Fruit fly (Drosophila melanogaster) whole organism, embryonic: ENCODE measurements around the gene CG1943.

ENCODE experiments used
- Adf1 ChIP-seq: fragments of 200-800 bp; sonication (Bioruptor generic); IDR thresholded peaks from 2 replicates; pipeline ENCODE4 v1.3.6; 2022; ENCODE audit warnings: missing biosample characterization, missing genetic modification characterization
- C15 ChIP-seq: fragments of 200-800 bp; sonication (Bioruptor generic); IDR thresholded peaks from 3 replicates; pipeline ENCODE4 v1.3.6; 2022; ENCODE audit warnings: missing biosample characterization, missing genetic modification characterization
- CG11504 ChIP-seq: fragments of 200-800 bp; sonication (Bioruptor generic); optimal IDR thresholded peaks from 3 replicates; lab custom pipeline; 2019; ENCODE audit warnings: missing biosample characterization, mild to moderate bottlenecking, missing genetic modification characterization, moderate library complexity
- CG12391 ChIP-seq: fragments of 200-800 bp; sonication (Bioruptor generic); optimal IDR thresholded peaks from 3 replicates; lab custom pipeline; 2018; ENCODE audit warnings: missing biosample characterization, mild to moderate bottlenecking, missing genetic modification characterization, moderate library complexity
- CG14667 ChIP-seq: fragments of 200-800 bp; sonication (Bioruptor generic); IDR thresholded peaks from 2 replicates; pipeline ENCODE4 v1.3.6; 2022; ENCODE audit warnings: missing biosample characterization, missing genetic modification characterization
- CG15269 ChIP-seq: fragments of 200-800 bp; sonication (Bioruptor generic); optimal IDR thresholded peaks from 2 replicates; lab custom pipeline; 2018; ENCODE audit warnings: missing biosample characterization, mild to moderate bottlenecking, missing genetic modification characterization, moderate library complexity
- CG17328 ChIP-seq: fragments of 200-800 bp; sonication (Bioruptor generic); IDR thresholded peaks from 2 replicates; pipeline ENCODE4 v1.3.6; 2022; ENCODE audit warnings: missing biosample characterization, missing genetic modification characterization
- CG17912 ChIP-seq: fragments of 200-800 bp; sonication (Bioruptor generic); optimal IDR thresholded peaks from 2 replicates; lab custom pipeline; 2018; ENCODE audit warnings: missing biosample characterization, mild to moderate bottlenecking, missing genetic modification characterization
- CG34224 ChIP-seq: fragments of 200-800 bp; sonication (Bioruptor generic); IDR thresholded peaks from 3 replicates; pipeline ENCODE4 v1.3.6; 2022; ENCODE audit warnings: missing biosample characterization, missing genetic modification characterization; ENCODE audit not compliant: partially characterized antibody
- CG5180 ChIP-seq: fragments of 200-800 bp; sonication (Bioruptor generic); optimal IDR thresholded peaks from 3 replicates; lab custom pipeline; 2017; ENCODE audit warnings: missing biosample characterization, missing genetic modification characterization, mild to moderate bottlenecking, moderate library complexity, missing genetic modification reagents
- CG6272 ChIP-seq: fragments of 200-800 bp; sonication (Bioruptor generic); IDR thresholded peaks from 2 replicates; pipeline ENCODE4 v1.3.6; 2022; ENCODE audit warnings: missing biosample characterization, missing genetic modification characterization
- CG7556 ChIP-seq: fragments of 200-800 bp; sonication (Bioruptor generic); optimal IDR thresholded peaks from 2 replicates; lab custom pipeline; 2017; ENCODE audit warnings: missing biosample characterization, mild to moderate bottlenecking, missing genetic modification characterization
- CG7928 ChIP-seq: fragments of 200-800 bp; sonication (Bioruptor generic); optimal IDR thresholded peaks from 2 replicates; lab custom pipeline; 2017; ENCODE audit warnings: missing biosample characterization, mild to moderate bottlenecking, missing genetic modification characterization
- CG8924 ChIP-seq: fragments of 200-800 bp; optimal IDR thresholded peaks from 3 replicates; lab custom pipeline; 2019; ENCODE audit warnings: missing biosample characterization, mild to moderate bottlenecking, missing genetic modification characterization, moderate library complexity
- CTCF ChIP-seq: fragments of 200-800 bp; sonication (Bioruptor generic); optimal IDR thresholded peaks from 2 replicates; lab custom pipeline; 2017; ENCODE audit warnings: missing biosample characterization, mild to moderate bottlenecking, missing genetic modification characterization, moderate library complexity
- CoRest ChIP-seq: fragments of 200-800 bp; sonication (Bioruptor generic); optimal IDR thresholded peaks from 3 replicates; lab custom pipeline; 2018; ENCODE audit warnings: missing biosample characterization, mild to moderate bottlenecking, missing genetic modification characterization, moderate library complexity
- D ChIP-seq, 2 experiments: fragments of 200-800 bp in 1 of 2; fragments of >200 bp in 1 of 2; sonication (Bioruptor generic) in 1 of 2; optimal IDR thresholded peaks; 2 replicates in 1 of 2; 3 replicates in 1 of 2; lab custom pipeline; 2017; ENCODE audit warnings: mild to moderate bottlenecking in 1 of 2, missing biosample characterization in 1 of 2, missing genetic modification characterization in 1 of 2, missing genetic modification reagents in 1 of 2
- Deaf1 ChIP-seq: fragments of 200-800 bp; optimal IDR thresholded peaks from 3 replicates; lab custom pipeline; 2019; ENCODE audit warnings: missing biosample characterization, mild to moderate bottlenecking, missing genetic modification characterization, moderate library complexity
- Doc3 ChIP-seq: fragments of 200-800 bp; sonication (Bioruptor generic); IDR thresholded peaks from 3 replicates; pipeline ENCODE4 v1.3.6; 2022; ENCODE audit warnings: missing biosample characterization, missing genetic modification characterization; ENCODE audit not compliant: partially characterized antibody
- Fer2 ChIP-seq: fragments of 200-800 bp; sonication (Bioruptor generic); optimal IDR thresholded peaks from 2 replicates; lab custom pipeline; 2018; ENCODE audit warnings: missing biosample characterization, mild to moderate bottlenecking, missing genetic modification characterization, moderate library complexity
- HmgZ ChIP-seq: fragments of 200-800 bp; sonication (Bioruptor generic); optimal IDR thresholded peaks from 2 replicates; lab custom pipeline; 2018; ENCODE audit warnings: missing biosample characterization, mild to moderate bottlenecking, missing genetic modification characterization
- Hr39 ChIP-seq: fragments of >200 bp; optimal IDR thresholded peaks from 2 replicates; lab custom pipeline; 2017
- Hsf ChIP-seq: fragments of 200-800 bp; sonication (Bioruptor generic); optimal IDR thresholded peaks from 3 replicates; lab custom pipeline; 2016; ENCODE audit warnings: missing biosample characterization, missing genetic modification characterization
- Med ChIP-seq: fragments of 200-800 bp; sonication (Bioruptor generic); peaks from one replicate; lab custom pipeline; 2016; ENCODE audit warnings: missing biosample characterization, missing genetic modification characterization, mild to moderate bottlenecking, inconsistent platforms, moderate library complexity
- Nf-YA ChIP-seq: fragments of 200-800 bp; sonication (Bioruptor generic); IDR thresholded peaks from 2 replicates; pipeline ENCODE4 v1.3.6; 2022; ENCODE audit warnings: missing biosample characterization, missing genetic modification characterization
- Nf-YB ChIP-seq: fragments of 200-800 bp; sonication (Bioruptor generic); optimal IDR thresholded peaks from 3 replicates; lab custom pipeline; 2019; ENCODE audit warnings: missing biosample characterization, mild to moderate bottlenecking, missing genetic modification characterization, moderate library complexity
- Spps ChIP-seq: fragments of 200-800 bp; sonication (Bioruptor generic); optimal IDR thresholded peaks from 2 replicates; lab custom pipeline; 2018; ENCODE audit warnings: missing biosample characterization, mild to moderate bottlenecking, missing genetic modification characterization
- YL-1 ChIP-seq: fragments of 200-800 bp; sonication (Bioruptor generic); optimal IDR thresholded peaks from 3 replicates; lab custom pipeline; 2017; ENCODE audit warnings: missing biosample characterization, mild to moderate bottlenecking, missing genetic modification characterization
- ab ChIP-seq: fragments of 200-800 bp; sonication (Bioruptor generic); optimal IDR thresholded peaks from 2 replicates; lab custom pipeline; 2016; ENCODE audit warnings: missing biosample characterization, missing genetic modification characterization
- chif ChIP-seq, 2 experiments: fragments of 200-800 bp; sonication (Bioruptor generic); optimal IDR thresholded peaks; 3 replicates each; lab custom pipeline; 2016; ENCODE audit warnings: missing biosample characterization in 2 of 2, missing genetic modification characterization in 2 of 2
- crol ChIP-seq: fragments of 200-800 bp; sonication (Bioruptor generic); IDR thresholded peaks from 2 replicates; pipeline ENCODE4 v1.3.6; 2022; ENCODE audit warnings: missing biosample characterization, missing genetic modification characterization
- dmrt11E ChIP-seq: fragments of 200-800 bp; sonication (Bioruptor generic); optimal IDR thresholded peaks from 3 replicates; lab custom pipeline; 2018; ENCODE audit warnings: missing biosample characterization, mild to moderate bottlenecking, missing genetic modification characterization, moderate library complexity
- ewg ChIP-seq: fragments of 200-800 bp; sonication (Bioruptor generic); optimal IDR thresholded peaks from 3 replicates; lab custom pipeline; 2017; ENCODE audit warnings: mild to moderate bottlenecking, missing biosample characterization, missing genetic modification reagents, missing genetic modification characterization
- her ChIP-seq: fragments of 200-800 bp; sonication (Bioruptor generic); optimal IDR thresholded peaks from 2 replicates; lab custom pipeline; 2016; ENCODE audit warnings: missing biosample characterization, missing genetic modification characterization
- hkb ChIP-seq, 2 experiments: fragments of 200-800 bp in 1 of 2; fragments of >200 bp in 1 of 2; sonication (Bioruptor generic) in 1 of 2; IDR thresholded peaks in 1 of 2; optimal IDR thresholded peaks in 1 of 2; 2 replicates each; pipeline versions ENCODE4 v1.3.6 to Lab custom; 2017 to 2022; ENCODE audit warnings: missing biosample characterization in 1 of 2, missing genetic modification characterization in 1 of 2
- insv ChIP-seq, 2 experiments: fragments of 200-800 bp; sonication (Bioruptor generic); optimal IDR thresholded peaks; 3 replicates each; lab custom pipeline; 2016 to 2018; ENCODE audit warnings: missing biosample characterization in 2 of 2, missing genetic modification characterization in 2 of 2
- kah ChIP-seq: fragments of 200-800 bp; sonication (Bioruptor generic); optimal IDR thresholded peaks from 2 replicates; lab custom pipeline; 2018; ENCODE audit warnings: missing biosample characterization, mild to moderate bottlenecking, missing genetic modification characterization
- klu ChIP-seq: fragments of 200-800 bp; sonication (Bioruptor generic); IDR thresholded peaks from 2 replicates; pipeline ENCODE4 v1.3.6; 2022; ENCODE audit warnings: missing biosample characterization, missing genetic modification characterization
- lab ChIP-seq: fragments of 200-800 bp; sonication (Bioruptor generic); optimal IDR thresholded peaks from 3 replicates; lab custom pipeline; 2017; ENCODE audit warnings: missing biosample characterization, missing genetic modification characterization, mild to moderate bottlenecking, moderate library complexity, missing genetic modification reagents
- onecut ChIP-seq: fragments of 200-800 bp; sonication (Bioruptor generic); IDR thresholded peaks from 2 replicates; pipeline ENCODE4 v1.3.6; 2022; ENCODE audit warnings: missing biosample characterization, missing genetic modification characterization
- pros ChIP-seq: fragments of 200-800 bp; sonication (Bioruptor generic); optimal IDR thresholded peaks from 3 replicates; lab custom pipeline; 2019; ENCODE audit warnings: missing biosample characterization, mild to moderate bottlenecking, missing genetic modification characterization, moderate library complexity
- rib ChIP-seq: fragments of 200-800 bp; sonication (Bioruptor generic); IDR thresholded peaks from 2 replicates; pipeline ENCODE4 v1.3.6; 2022; ENCODE audit warnings: missing biosample characterization, missing genetic modification characterization
- ro ChIP-seq: fragments of 200-800 bp; sonication (Bioruptor generic); IDR thresholded peaks from 2 replicates; pipeline ENCODE4 v1.3.6; 2022; ENCODE audit warnings: missing biosample characterization, missing genetic modification characterization
- sens-2 ChIP-seq: fragments of 200-800 bp; sonication (Bioruptor generic); IDR thresholded peaks from 2 replicates; pipeline ENCODE4 v1.3.6; 2022; ENCODE audit warnings: missing biosample characterization, missing genetic modification characterization
- slbo ChIP-seq: fragments of 200-800 bp; sonication (Bioruptor generic); IDR thresholded peaks from 2 replicates; pipeline ENCODE4 v1.3.6; 2022; ENCODE audit warnings: missing biosample characterization, missing genetic modification characterization
- stwl ChIP-seq: fragments of 200-800 bp; sonication (Bioruptor generic); optimal IDR thresholded peaks from 3 replicates; lab custom pipeline; 2018; ENCODE audit warnings: missing biosample characterization, mild to moderate bottlenecking, missing genetic modification characterization, moderate library complexity
- trem ChIP-seq: fragments of 200-800 bp; optimal IDR thresholded peaks from 3 replicates; lab custom pipeline; 2019; ENCODE audit warnings: missing biosample characterization, mild to moderate bottlenecking, missing genetic modification characterization, moderate library complexity
- ttk ChIP-seq: fragments of 200-800 bp; sonication (Bioruptor generic); IDR thresholded peaks from 2 replicates; pipeline ENCODE4 v2.1.2; 2022; ENCODE audit warnings: missing biosample characterization, missing genetic modification characterization
- yki ChIP-seq: fragments of >200 bp; optimal IDR thresholded peaks from 3 replicates; lab custom pipeline; 2018

CG1943 gene

DNA sequence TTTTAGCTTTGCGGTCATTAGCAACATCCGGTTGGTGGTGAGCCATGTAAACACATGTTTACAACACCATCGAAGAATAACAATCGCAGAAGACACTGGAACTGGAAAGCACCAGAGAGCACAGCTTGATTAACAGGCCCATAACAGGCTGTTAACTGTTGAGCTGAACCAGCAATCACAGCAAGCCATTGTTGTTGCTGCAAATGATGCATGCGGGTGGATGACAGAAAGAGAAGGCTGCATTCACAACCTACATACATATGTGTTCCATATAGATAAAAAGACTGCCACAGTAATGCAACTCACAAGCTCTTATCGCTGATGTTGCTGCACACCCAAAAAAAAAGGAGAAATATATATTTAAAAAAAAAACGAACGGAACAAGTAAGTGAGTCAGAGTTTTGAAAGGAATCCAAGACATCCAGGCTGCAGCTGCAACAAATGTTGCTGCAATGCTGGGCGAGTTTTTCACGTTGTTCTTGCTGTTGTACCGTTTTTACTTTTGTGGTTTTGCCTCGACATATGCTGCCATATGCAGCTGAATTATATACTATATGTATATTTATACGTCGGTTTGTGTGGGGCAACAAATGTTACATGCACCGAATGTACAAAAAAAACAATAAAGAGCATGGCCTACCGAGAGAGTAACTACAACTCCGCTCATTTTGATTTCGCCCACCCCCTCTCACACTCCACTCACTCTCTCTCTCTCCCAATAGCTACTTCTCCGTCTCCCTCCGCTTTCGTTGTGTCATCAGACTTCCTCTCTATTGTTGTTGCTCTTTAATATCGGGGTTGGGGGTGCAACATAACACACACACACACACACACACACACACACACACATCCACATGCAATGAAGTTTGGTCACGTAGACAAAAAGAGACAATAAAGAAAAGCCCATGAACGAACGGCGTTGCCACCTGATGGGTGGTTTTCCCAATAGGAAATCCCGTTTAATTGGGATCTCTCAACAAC lies 28.5 kb downstream of the CG1943 start (continued):
- TF ChIP-seq Hsf (GFP tag; lab: Kevin White, UChicago) (no peak), CoRest (no peak), slbo (GFP tag; lab: Robert Waterston, UW) (no peak), CG11504 (tag; lab: Kevin White, UChicago) (peak; percentile 81), CG8924 (tag; lab: Kevin White, UChicago) (peak; percentile 33), stwl (tag; lab: Kevin White, UChicago) (peak; percentile 17), Fer2 (no peak), CTCF (GFP tag; lab: Kevin White, UChicago) (no peak), crol (GFP tag; lab: Robert Waterston, UW) (peak; percentile 91), CG5180 (GFP tag; lab: Kevin White, UChicago) (peak; percentile 75), sens-2 (GFP tag; lab: Robert Waterston, UW) (peak; percentile 60), Med (GFP tag; lab: Kevin White, UChicago) (peak; percentile 78), rib (GFP tag; lab: Robert Waterston, UW) (no peak), lab (peak; percentile 2), C15 (no peak), kah (GFP tag; lab: Kevin White, UChicago) (peak; percentile 31), insv (GFP tag; optimal IDR thresholded peaks at IDR 0.05; lab: Kevin White, UChicago) (peak in 1 of 2 experiments; percentile 92), pros (GFP tag; lab: Kevin White, UChicago) (peak; percentile 83), ttk (GFP tag; lab: Robert Waterston, UW) (peak; percentile 53; the same call in 1 of the 2 replicates), Spps (no peak), Nf-YB (GFP tag; lab: Kevin White, UChicago) (no peak), CG17912 (GFP tag; lab: Kevin White, UChicago) (no peak), onecut (peak; percentile 10; the same call in 1 of the 2 replicates), D (optimal IDR thresholded peaks at IDR 0.05; lab: Kevin White, UChicago) (no peak), D (GFP tag; optimal IDR thresholded peaks at IDR 0.05; lab: Kevin White, UChicago) (no peak), CG6272 (GFP tag; lab: Robert Waterston, UW) (no peak), klu (GFP tag; lab: Robert Waterston, UW) (no peak), CG15269 (tag; lab: Kevin White, UChicago) (no peak), CG7556 (GFP tag; lab: Kevin White, UChicago) (no peak), trem (tag; lab: Kevin White, UChicago) (peak; percentile 8), CG17328 (GFP tag; lab: Robert Waterston, UW) (no peak), chif (GFP tag; optimal IDR thresholded peaks at IDR 0.05; lab: Kevin White, UChicago) (no peak), Adf1 (GFP tag; lab: Robert Waterston, UW) (no peak), ab (GFP tag; lab: Kevin White, UChicago) (no peak), ewg (GFP tag; lab: Kevin White, UChicago) (peak; percentile 44), CG12391 (tag; lab: Kevin White, UChicago) (no peak), HmgZ (tag; lab: Kevin White, UChicago) (no peak), yki (lab: Kevin White, UChicago) (peak; percentile 91), Deaf1 (tag; lab: Kevin White, UChicago) (no peak), her (GFP tag; lab: Kevin White, UChicago) (no peak), Hr39 (lab: Kevin White, UChicago) (no peak), CG14667 (no peak), CG34224 (no peak), CG7928 (GFP tag; lab: Kevin White, UChicago) (no peak), Nf-YA (GFP tag; lab: Robert Waterston, UW) (no peak), hkb (optimal IDR thresholded peaks at IDR 0.05; lab: Kevin White, UChicago) (no peak), hkb (GFP tag; IDR thresholded peaks at IDR 0.05; lab: Robert Waterston, UW) (peak; percentile 23; the same call in 1 of the 2 replicates), ro (GFP tag; lab: Robert Waterston, UW) (no peak), Doc3 (GFP tag; lab: Robert Waterston, UW) (no peak), dmrt11E (tag; lab: Kevin White, UChicago) (no peak), YL-1 (GFP tag; lab: Kevin White, UChicago) (peak; percentile 5)
